Fruit fly (Drosophila melanogaster): ENCODE results near the gene Fad2.

- no peak for TF ChIP-seq CG11617 (GFP tag; optimal IDR thresholded peaks at IDR 0.05)
- no peak for TF ChIP-seq CG14711 (tag; optimal IDR thresholded peaks at IDR 0.05)
- no peak for TF ChIP-seq Clk (GFP tag; optimal IDR thresholded peaks at IDR 0.05)
- no peak for TF ChIP-seq CG5204 (GFP tag; optimal IDR thresholded peaks at IDR 0.05)
Observed at dm6 chr3L:10997240-10997830, 26.0 kb upstream of the Fad2 start.

Measured in whole organism, adult.